Worm (Caenorhabditis elegans): ENCODE measurements around the gene glb-21.

glb-21 gene

ce11 chrIV:10682155-10682749 is 29.3 kb downstream of the glb-21 start, which contains the start of gene fmo-2:
TSS of gene fmo-2 (plus strand) at chrIV:10682524.
- TF ChIP-seq nhr-21 (tag; optimal IDR thresholded peaks at IDR 0.05) (peak; percentile 65), lsy-2 (tag; optimal IDR thresholded peaks at IDR 0.05) (no peak), nhr-129 (tag; optimal IDR thresholded peaks at IDR 0.05) (peak; percentile 30), sma-9 (GFP tag; optimal IDR thresholded peaks at IDR 0.05) (peak; percentile 66), sma-9 (tag; optimal IDR thresholded peaks at IDR 0.05) (no peak), mdl-1 (tag; optimal IDR thresholded peaks at IDR 0.05) (peak in 1 of 2 experiments; percentile 22)

- TF ChIP-seq mdl-1 (tag; optimal IDR thresholded peaks at IDR 0.05): no peak
- TF ChIP-seq aly-2 (tag; optimal IDR thresholded peaks at IDR 0.05): no peak
- TF ChIP-seq ceh-82 (tag; optimal IDR thresholded peaks at IDR 0.05): no peak
- TF ChIP-seq egl-27 (tag; optimal IDR thresholded peaks at IDR 0.05): no peak
- no peak for TF ChIP-seq ceh-16 (tag; optimal IDR thresholded peaks at IDR 0.05)
- no peak for TF ChIP-seq nhr-11 (tag; optimal IDR thresholded peaks at IDR 0.05)
- no peak for TF ChIP-seq elt-3 (tag; optimal IDR thresholded peaks at IDR 0.05)
- TF ChIP-seq C34F6.9 (tag; optimal IDR thresholded peaks at IDR 0.05): no peak
- TF ChIP-seq lsy-2 (tag; optimal IDR thresholded peaks at IDR 0.05): no peak
Observed at ce11 chrIV:10680379-10680778, 31.2 kb downstream of the glb-21 start, which contains the start of gene K08C7.4. TSS of gene K08C7.4 (minus strand) at chrIV:10680479.

- TF ChIP-seq dmd-4 (tag; optimal IDR thresholded peaks at IDR 0.05) (no peak), elt-1 (tag; optimal IDR thresholded peaks at IDR 0.05) (no peak), mbf-1 (tag; optimal IDR thresholded peaks at IDR 0.05) (no peak), sem-4 (tag; optimal IDR thresholded peaks at IDR 0.05) (no peak), mab-5 (tag; optimal IDR thresholded peaks at IDR 0.05) (no peak)
Observed at ce11 chrIV:10668561-10668960, 43.0 kb downstream of the glb-21 start.

ce11 chrIV:10666523-10666922 is 45.1 kb downstream of the glb-21 start, which contains the start of gene epi-1:
TSS of gene epi-1 (plus strand) at chrIV:10666823.
- no peak for TF ChIP-seq ceh-16 (tag; optimal IDR thresholded peaks at IDR 0.05)
- no peak for TF ChIP-seq nhr-11 (tag; optimal IDR thresholded peaks at IDR 0.05)
- no peak for TF ChIP-seq nhr-10 (tag; optimal IDR thresholded peaks at IDR 0.05)
- no peak for TF ChIP-seq sma-9 (GFP tag; optimal IDR thresholded peaks at IDR 0.05)
- no peak for TF ChIP-seq sma-9 (tag; optimal IDR thresholded peaks at IDR 0.05)
- no peak for TF ChIP-seq lsy-2 (tag; optimal IDR thresholded peaks at IDR 0.05)
- no peak for TF ChIP-seq elt-1 (tag; optimal IDR thresholded peaks at IDR 0.05)
- no peak for TF ChIP-seq aly-2 (tag; optimal IDR thresholded peaks at IDR 0.05)

ce11 chrIV:10664134-10664533 is 47.5 kb downstream of the glb-21 start, which contains the start of gene K08C7.7:
TSS of gene K08C7.7 (plus strand) at chrIV:10664434.
- TF ChIP-seq R02D3.7 (tag; optimal IDR thresholded peaks at IDR 0.05) (no peak), sma-9 (GFP tag; optimal IDR thresholded peaks at IDR 0.05) (no peak), sma-9 (tag; optimal IDR thresholded peaks at IDR 0.05) (no peak), nhr-25 (tag; optimal IDR thresholded peaks at IDR 0.05) (no peak), dmd-4 (tag; optimal IDR thresholded peaks at IDR 0.05) (no peak), nhr-129 (tag; optimal IDR thresholded peaks at IDR 0.05) (no peak), alr-1 (tag; optimal IDR thresholded peaks at IDR 0.05) (no peak), sem-4 (tag; optimal IDR thresholded peaks at IDR 0.05) (no peak), snpc-4 (tag; optimal IDR thresholded peaks at IDR 0.05) (no peak), peb-1 (tag; optimal IDR thresholded peaks at IDR 0.05) (no peak), nhr-10 (tag; optimal IDR thresholded peaks at IDR 0.05) (no peak), lin-11 (tag; optimal IDR thresholded peaks at IDR 0.05) (no peak), ztf-1 (GFP tag; conservative IDR thresholded peaks at IDR 0.05) (no peak), lin-39 (tag; optimal IDR thresholded peaks at IDR 0.05) (no peak), nhr-6 (tag; optimal IDR thresholded peaks at IDR 0.05) (no peak)

- TF ChIP-seq gmeb-1 (tag; optimal IDR thresholded peaks at IDR 0.05) (peak; percentile 8), skn-1 (tag; optimal IDR thresholded peaks at IDR 0.05) (no peak), elt-3 (tag; optimal IDR thresholded peaks at IDR 0.05) (no peak), sma-9 (GFP tag; optimal IDR thresholded peaks at IDR 0.05) (no peak), sma-9 (tag; optimal IDR thresholded peaks at IDR 0.05) (no peak), ztf-1 (GFP tag; conservative IDR thresholded peaks at IDR 0.05) (no peak), mab-5 (tag; optimal IDR thresholded peaks at IDR 0.05) (no peak), mdl-1 (tag; optimal IDR thresholded peaks at IDR 0.05) (no peak), egl-27 (tag; optimal IDR thresholded peaks at IDR 0.05) (no peak), fos-1 (tag; optimal IDR thresholded peaks at IDR 0.05) (peak; percentile 52), nhr-77 (tag; optimal IDR thresholded peaks at IDR 0.05) (no peak)
Observed at ce11 chrIV:10661760-10662159, 49.8 kb downstream of the glb-21 start, which contains the start of gene fmo-1. TSS of gene fmo-1 (plus strand) at chrIV:10661857.
